Worm (Caenorhabditis elegans) whole organism, young adult: Measurements from ENCODE around the gene him-5.

Experiments
- lin-26 ChIP-seq: fragments of 200-800 bp; sonication (Bioruptor generic); IDR thresholded peaks from 2 replicates; pipeline ENCODE4 v1.3.6; 2022; ENCODE audit warnings: missing genetic modification reagents, missing genetic modification characterization, missing compliant biosample characterization
- nfya-1 ChIP-seq: sonication (generic microtip); optimal IDR thresholded peaks from 2 replicates; lab custom pipeline; 2017; ENCODE audit warnings: antibody characterized with exemption, missing compliant biosample characterization, missing genetic modification characterization, borderline replicate concordance; ENCODE audit not compliant: insufficient read depth
- snpc-4 ChIP-seq, 5 experiments: fragments of 150-350 bp in 1 of 5; sonication (generic microtip) in 4 of 5; optimal IDR thresholded peaks; 2 replicates each; lab custom pipeline; 2014 to 2018; ENCODE audit warnings: missing genetic modification characterization in 5 of 5, missing biosample characterization in 3 of 5, antibody characterized with exemption in 2 of 5, mild to moderate bottlenecking in 2 of 5, missing compliant biosample characterization in 2 of 5, missing genotype in 2 of 5, moderate library complexity in 2 of 5, missing genetic modification reagents in 1 of 5
- unc-62 ChIP-seq: fragments of 150-350 bp; optimal IDR thresholded peaks from 2 replicates; lab custom pipeline; 2014; ENCODE audit warnings: missing biosample characterization, missing genetic modification reagents, missing genetic modification characterization
- ztf-18 ChIP-seq: sonication (generic microtip); optimal IDR thresholded peaks from 2 replicates; lab custom pipeline; 2016; ENCODE audit warnings: missing genotype, mild to moderate bottlenecking, missing genetic modification characterization, missing compliant biosample characterization

DNA sequence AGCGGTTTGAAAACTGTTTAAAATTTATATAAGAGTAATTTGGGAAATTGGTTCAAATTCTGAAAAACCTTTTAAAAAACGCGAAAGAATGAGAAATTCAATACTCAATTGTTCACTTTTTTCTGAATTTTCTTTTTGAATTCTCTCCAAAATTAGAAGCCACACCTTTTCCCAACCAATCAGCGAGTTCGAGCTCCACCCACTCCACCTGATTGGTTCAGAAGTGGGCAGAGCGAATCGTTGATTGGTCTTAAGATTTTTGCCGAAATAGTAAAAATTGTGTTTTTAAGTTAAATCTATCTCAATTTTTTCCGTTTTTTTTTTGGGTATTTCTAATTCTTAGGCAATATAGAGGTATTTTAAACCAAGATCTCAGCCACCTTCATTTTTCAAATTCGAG, 26.2 kb upstream of the him-5 start:
- TF ChIP-seq unc-62 (GFP tag; lab: Kevin White, UChicago) (no peak), lin-26 (GFP tag; lab: Robert Waterston, UW) (no peak), ztf-18 (tag; lab: Kevin White, UChicago) (no peak), nfya-1 (tag; lab: Kevin White, UChicago) (no peak), snpc-4 (GFP tag; optimal IDR thresholded peaks at IDR 0.05; lab: Kevin White, UChicago) (no peak), snpc-4 (tag; optimal IDR thresholded peaks at IDR 0.05; lab: Kevin White, UChicago) (no peak)
